Worm (Caenorhabditis elegans): ENCODE results near the gene M151.7.

Gene M151.7

ce11 chrII:3670956-3671355 lies 48.8 kb downstream of the M151.7 start, which contains the start of gene srx-98:
srx-98 (minus strand) TSS chrII:3671056.
- TF ChIP-seq Y116A8C.19 (tag; optimal IDR thresholded peaks at IDR 0.05; ENCODE audit: borderline replicate concordance) (no peak), nhr-28 (tag; optimal IDR thresholded peaks at IDR 0.05) (no peak), nhr-12 (tag; optimal IDR thresholded peaks at IDR 0.05) (no peak), tlp-1 (tag; optimal IDR thresholded peaks at IDR 0.05) (no peak), hlh-17 (GFP tag; optimal IDR thresholded peaks at IDR 0.05; ENCODE audit: borderline replicate concordance) (no peak), irx-1 (tag; optimal IDR thresholded peaks at IDR 0.05) (no peak), fkh-4 (tag; optimal IDR thresholded peaks at IDR 0.05; ENCODE audit: borderline replicate concordance) (no peak), pag-3 (tag; optimal IDR thresholded peaks at IDR 0.05; ENCODE audit: borderline replicate concordance, insufficient read depth) (no peak), blmp-1 (tag; optimal IDR thresholded peaks at IDR 0.05) (no peak), ces-1 (GFP tag; optimal IDR thresholded peaks at IDR 0.05) (no peak)

- TF ChIP-seq sup-37 (GFP tag; optimal IDR thresholded peaks at IDR 0.05) (no peak), zag-1 (tag; optimal IDR thresholded peaks at IDR 0.05) (no peak), F16B12.6 (tag; optimal IDR thresholded peaks at IDR 0.05) (no peak), blmp-1 (tag; optimal IDR thresholded peaks at IDR 0.05) (no peak), nhr-237 (tag; optimal IDR thresholded peaks at IDR 0.05) (no peak), fkh-8 (tag; optimal IDR thresholded peaks at IDR 0.05) (no peak), nhr-19 (GFP tag; conservative IDR thresholded peaks at IDR 0.05) (no peak), dpl-1 (GFP tag; optimal IDR thresholded peaks at IDR 0.05) (no peak), egl-27 (tag; optimal IDR thresholded peaks at IDR 0.05) (no peak), C34B4.2 (tag; optimal IDR thresholded peaks at IDR 0.05) (no peak), ztf-11 (tag; optimal IDR thresholded peaks at IDR 0.05) (no peak), lin-39 (tag; optimal IDR thresholded peaks at IDR 0.05) (no peak), ztf-4 (tag; optimal IDR thresholded peaks at IDR 0.05) (no peak), elt-2 (tag; optimal IDR thresholded peaks at IDR 0.05) (no peak), ceh-82 (tag; optimal IDR thresholded peaks at IDR 0.05) (no peak), xbp-1 (tag; optimal IDR thresholded peaks at IDR 0.05) (no peak), vab-15 (tag; optimal IDR thresholded peaks at IDR 0.05) (no peak), nhr-85 (tag) (no peak)
Measured at ce11 chrII:3673493-3673892, 51.4 kb downstream of the M151.7 start, which contains the start of gene sea-1. sea-1 (minus strand) TSS chrII:3673593.
